Fruit fly (Drosophila melanogaster) whole organism, embryonic: ENCODE measurements around the gene CG4914.

Experiments
- Ada2b ChIP-seq: fragments of 200-800 bp; sonication (Bioruptor generic); IDR thresholded peaks from 2 replicates; pipeline ENCODE4 v1.3.6; 2022; ENCODE audit warnings: missing biosample characterization, missing genetic modification characterization
- Blimp-1 ChIP-seq: fragments of 200-800 bp; sonication (Bioruptor generic); optimal IDR thresholded peaks from 3 replicates; lab custom pipeline; 2018; ENCODE audit warnings: missing biosample characterization, missing genetic modification characterization, mild to moderate bottlenecking, moderate library complexity, missing genetic modification reagents
- C15 ChIP-seq: fragments of 200-800 bp; sonication (Bioruptor generic); IDR thresholded peaks from 3 replicates; pipeline ENCODE4 v1.3.6; 2022; ENCODE audit warnings: missing biosample characterization, missing genetic modification characterization
- CG11247 ChIP-seq: fragments of 200-800 bp; sonication (Bioruptor generic); IDR thresholded peaks from 2 replicates; pipeline ENCODE4 v1.3.6; 2022; ENCODE audit warnings: missing biosample characterization, missing genetic modification characterization
- CG11695 ChIP-seq: fragments of 200-800 bp; sonication (Bioruptor generic); IDR thresholded peaks from 3 replicates; pipeline ENCODE4 v1.3.6; 2022; ENCODE audit warnings: missing biosample characterization, missing genetic modification characterization
- CG12659 ChIP-seq: fragments of 200-800 bp; sonication (Bioruptor generic); optimal IDR thresholded peaks from 3 replicates; lab custom pipeline; 2017; ENCODE audit warnings: mild to moderate bottlenecking, missing biosample characterization, missing genetic modification reagents, missing genetic modification characterization
- CG13123 ChIP-seq: fragments of 200-800 bp; sonication (Bioruptor generic); optimal IDR thresholded peaks from 2 replicates; lab custom pipeline; 2016; ENCODE audit warnings: missing biosample characterization, missing genetic modification characterization
- CG13296 ChIP-seq: fragments of 200-800 bp; sonication (Bioruptor generic); optimal IDR thresholded peaks from 3 replicates; lab custom pipeline; 2018; ENCODE audit warnings: missing biosample characterization, mild to moderate bottlenecking, missing genetic modification characterization
- CG16815 ChIP-seq: fragments of 200-800 bp; sonication (Bioruptor generic); optimal IDR thresholded peaks from 3 replicates; lab custom pipeline; 2017; ENCODE audit warnings: missing biosample characterization, mild to moderate bottlenecking, missing genetic modification characterization
- CG17385 ChIP-seq: fragments of 200-800 bp; sonication (Bioruptor generic); optimal IDR thresholded peaks from 3 replicates; lab custom pipeline; 2018; ENCODE audit warnings: missing biosample characterization, mild to moderate bottlenecking, missing genetic modification characterization
- CG2129 ChIP-seq: fragments of 200-800 bp; sonication (Bioruptor generic); IDR thresholded peaks from 2 replicates; pipeline ENCODE4 v1.3.6; 2022; ENCODE audit warnings: missing biosample characterization, missing genetic modification characterization; ENCODE audit not compliant: partially characterized antibody
- CG3065 ChIP-seq: fragments of 200-800 bp; sonication (Bioruptor generic); optimal IDR thresholded peaks from 2 replicates; lab custom pipeline; 2016; ENCODE audit warnings: missing biosample characterization, missing genetic modification characterization
- CG42726 ChIP-seq: fragments of 200-800 bp; sonication (Bioruptor generic); IDR thresholded peaks from 2 replicates; pipeline ENCODE4 v1.3.6; 2022; ENCODE audit warnings: missing biosample characterization, missing genetic modification characterization; ENCODE audit not compliant: partially characterized antibody
- CG4360 ChIP-seq: fragments of 200-800 bp; sonication (Bioruptor generic); IDR thresholded peaks from 2 replicates; pipeline ENCODE4 v1.3.6; 2022; ENCODE audit warnings: missing biosample characterization, missing genetic modification characterization
- CG4730 ChIP-seq: fragments of 200-800 bp; sonication (Bioruptor generic); IDR thresholded peaks from 2 replicates; pipeline ENCODE4 v1.3.6; 2022; ENCODE audit warnings: missing biosample characterization, missing genetic modification characterization
- CG5245 ChIP-seq: fragments of 200-800 bp; sonication (Bioruptor generic); optimal IDR thresholded peaks from 3 replicates; lab custom pipeline; 2016; ENCODE audit warnings: missing biosample characterization, missing genetic modification characterization
- CG6272 ChIP-seq: fragments of 200-800 bp; sonication (Bioruptor generic); IDR thresholded peaks from 2 replicates; pipeline ENCODE4 v1.3.6; 2022; ENCODE audit warnings: missing biosample characterization, missing genetic modification characterization
- CG6689 ChIP-seq: fragments of 200-800 bp; sonication (Bioruptor generic); IDR thresholded peaks from 2 replicates; pipeline ENCODE4 v1.3.6; 2022; ENCODE audit warnings: missing biosample characterization, missing genetic modification characterization
- CG8290 ChIP-seq, 3 experiments: fragments of 200-800 bp; sonication (Bioruptor generic); optimal IDR thresholded peaks; 2 replicates each; lab custom pipeline; 2016 to 2019; ENCODE audit warnings: missing biosample characterization in 3 of 3, missing genetic modification characterization in 3 of 3, mild to moderate bottlenecking in 2 of 3, moderate library complexity in 1 of 3
- CHES-1-like ChIP-seq: fragments of 200-800 bp; sonication (Bioruptor generic); optimal IDR thresholded peaks from 2 replicates; lab custom pipeline; 2016; ENCODE audit warnings: missing biosample characterization, missing genetic modification characterization
- Elba2 ChIP-seq: fragments of 200-800 bp; sonication (Bioruptor generic); optimal IDR thresholded peaks from 3 replicates; lab custom pipeline; 2016; ENCODE audit warnings: missing biosample characterization, missing genetic modification characterization
- Fer2 ChIP-seq: fragments of 200-800 bp; sonication (Bioruptor generic); optimal IDR thresholded peaks from 2 replicates; lab custom pipeline; 2018; ENCODE audit warnings: missing biosample characterization, mild to moderate bottlenecking, missing genetic modification characterization, moderate library complexity
- Gsc ChIP-seq: fragments of 200-800 bp; sonication (Bioruptor generic); IDR thresholded peaks from 2 replicates; pipeline ENCODE4 v1.3.6; 2022; ENCODE audit warnings: missing biosample characterization, missing genetic modification characterization
- H2.0 ChIP-seq: fragments of 200-800 bp; sonication (Bioruptor generic); IDR thresholded peaks from 2 replicates; pipeline ENCODE4 v1.3.6; 2022; ENCODE audit warnings: missing biosample characterization, missing genetic modification characterization
- HHEX ChIP-seq: fragments of 200-800 bp; sonication (Bioruptor generic); optimal IDR thresholded peaks from 3 replicates; lab custom pipeline; 2017; ENCODE audit warnings: missing biosample characterization, mild to moderate bottlenecking, missing genetic modification characterization, missing genetic modification reagents
- Hey ChIP-seq: fragments of 200-800 bp; sonication (Bioruptor generic); optimal IDR thresholded peaks from 3 replicates; lab custom pipeline; 2018; ENCODE audit warnings: missing biosample characterization, mild to moderate bottlenecking, missing genetic modification characterization
- Hr39 ChIP-seq: fragments of >200 bp; optimal IDR thresholded peaks from 2 replicates; lab custom pipeline; 2017
- Kr ChIP-seq: fragments of 200-800 bp; sonication (Bioruptor generic); optimal IDR thresholded peaks from 2 replicates; lab custom pipeline; 2017; ENCODE audit warnings: missing biosample characterization, mild to moderate bottlenecking, missing genetic modification characterization
- PHDP ChIP-seq: fragments of 200-800 bp; sonication (Bioruptor generic); optimal IDR thresholded peaks from 3 replicates; lab custom pipeline; 2018; ENCODE audit warnings: missing biosample characterization, mild to moderate bottlenecking, missing genetic modification characterization, moderate library complexity
- Rfx ChIP-seq: fragments of 200-800 bp; sonication (Bioruptor generic); IDR thresholded peaks from 2 replicates; pipeline ENCODE4 v1.3.6; 2022; ENCODE audit warnings: missing biosample characterization, missing genetic modification characterization
- Spps ChIP-seq: fragments of 200-800 bp; sonication (Bioruptor generic); optimal IDR thresholded peaks from 2 replicates; lab custom pipeline; 2018; ENCODE audit warnings: missing biosample characterization, mild to moderate bottlenecking, missing genetic modification characterization
- ase ChIP-seq: fragments of 200-800 bp; sonication (Bioruptor generic); IDR thresholded peaks from 3 replicates; pipeline ENCODE4 v1.3.6; 2022; ENCODE audit warnings: missing biosample characterization, missing genetic modification characterization
- az2 ChIP-seq: fragments of 200-800 bp; sonication (Bioruptor generic); optimal IDR thresholded peaks from 3 replicates; lab custom pipeline; 2016; ENCODE audit warnings: missing biosample characterization, missing genetic modification characterization
- chif ChIP-seq, 2 experiments: fragments of 200-800 bp; sonication (Bioruptor generic); optimal IDR thresholded peaks; 3 replicates each; lab custom pipeline; 2016; ENCODE audit warnings: missing biosample characterization in 2 of 2, missing genetic modification characterization in 2 of 2
- chm ChIP-seq: fragments of 200-800 bp; sonication (Bioruptor generic); IDR thresholded peaks from 2 replicates; pipeline ENCODE4 v1.3.6; 2022; ENCODE audit warnings: missing biosample characterization, missing genetic modification characterization
- ci ChIP-seq: fragments of 200-800 bp; sonication (Bioruptor generic); IDR thresholded peaks from 3 replicates; pipeline ENCODE4 v1.3.6; 2022; ENCODE audit warnings: missing biosample characterization, missing genetic modification characterization
- corto ChIP-seq: fragments of 200-800 bp; sonication (Bioruptor generic); optimal IDR thresholded peaks from 2 replicates; lab custom pipeline; 2016; ENCODE audit warnings: missing biosample characterization, mild to moderate bottlenecking, missing genetic modification characterization, moderate library complexity
- crc ChIP-seq: fragments of 200-800 bp; sonication (Bioruptor generic); optimal IDR thresholded peaks from 2 replicates; lab custom pipeline; 2016; ENCODE audit warnings: missing biosample characterization, missing genetic modification characterization
- fu2 ChIP-seq: fragments of 200-800 bp; sonication (Bioruptor generic); optimal IDR thresholded peaks from 2 replicates; lab custom pipeline; 2016; ENCODE audit warnings: missing biosample characterization, missing genetic modification characterization
- gce ChIP-seq: fragments of 200-800 bp; sonication (Bioruptor generic); IDR thresholded peaks from 3 replicates; pipeline ENCODE4 v1.3.6; 2022; ENCODE audit warnings: missing biosample characterization, missing genetic modification characterization
- hkb ChIP-seq, 2 experiments: fragments of 200-800 bp in 1 of 2; fragments of >200 bp in 1 of 2; sonication (Bioruptor generic) in 1 of 2; IDR thresholded peaks in 1 of 2; optimal IDR thresholded peaks in 1 of 2; 2 replicates each; pipeline versions ENCODE4 v1.3.6 to Lab custom; 2017 to 2022; ENCODE audit warnings: missing biosample characterization in 1 of 2, missing genetic modification characterization in 1 of 2
- inv ChIP-seq: fragments of 200-800 bp; sonication (Bioruptor generic); IDR thresholded peaks from 2 replicates; pipeline ENCODE4 v1.3.6; 2022; ENCODE audit warnings: missing biosample characterization, missing genetic modification characterization; ENCODE audit not compliant: partially characterized antibody
- mld ChIP-seq: fragments of 200-800 bp; sonication (Bioruptor generic); IDR thresholded peaks from 3 replicates; pipeline ENCODE4 v1.3.6; 2022; ENCODE audit warnings: missing biosample characterization, missing genetic modification characterization; ENCODE audit not compliant: partially characterized antibody
- pb ChIP-seq: fragments of 200-800 bp; sonication (Bioruptor generic); optimal IDR thresholded peaks from 3 replicates; lab custom pipeline; 2016; ENCODE audit warnings: missing biosample characterization, missing genetic modification characterization
- row ChIP-seq: fragments of 200-800 bp; sonication (Bioruptor generic); IDR thresholded peaks from 3 replicates; pipeline ENCODE4 v1.3.6; 2022; ENCODE audit warnings: missing biosample characterization, missing genetic modification characterization
- ssp ChIP-seq: fragments of 200-800 bp; sonication (Bioruptor generic); IDR thresholded peaks from 2 replicates; pipeline ENCODE4 v1.3.6; 2022; ENCODE audit warnings: missing biosample characterization, missing genetic modification characterization
- unpg ChIP-seq: fragments of 200-800 bp; sonication (Bioruptor generic); optimal IDR thresholded peaks from 3 replicates; lab custom pipeline; 2018; ENCODE audit warnings: missing biosample characterization, mild to moderate bottlenecking, missing genetic modification characterization, moderate library complexity
- yki ChIP-seq: fragments of >200 bp; optimal IDR thresholded peaks from 3 replicates; lab custom pipeline; 2018

Gene CG4914

dm6 chr3L:14634019-14634772 lies 43.8 kb downstream of the CG4914 start (continued):
- TF ChIP-seq HHEX = peak; percentile 4
- peak; percentile 34 for TF ChIP-seq unpg (GFP tag; lab: Kevin White, UChicago)
- peak; percentile 21 for TF ChIP-seq pb (GFP tag; lab: Kevin White, UChicago)
- TF ChIP-seq CG17385 (GFP tag; lab: Kevin White, UChicago) = no peak
- peak; percentile 29; the same call in 1 of the 3 replicates for TF ChIP-seq ase (GFP tag; lab: Robert Waterston, UW)
- TF ChIP-seq gce (GFP tag; lab: Robert Waterston, UW) = no peak
- peak; percentile 24 for TF ChIP-seq yki (lab: Kevin White, UChicago)
- TF ChIP-seq fu2 (GFP tag; lab: Kevin White, UChicago) = no peak
- TF ChIP-seq CG6689 (GFP tag; lab: Robert Waterston, UW) = 0 out of 2 replicates have a peak, but pooled peaks have one; percentile 21
- TF ChIP-seq PHDP = peak; percentile 30
- TF ChIP-seq Blimp-1 (GFP tag; lab: Kevin White, UChicago) = peak; percentile 33
- TF ChIP-seq row (GFP tag; lab: Robert Waterston, UW) = peak; percentile 56; the same call in 2 of the 3 replicates
- TF ChIP-seq CG11695 (GFP tag; lab: Robert Waterston, UW) = peak; percentile 42; the same call in 1 of the 3 replicates
- TF ChIP-seq az2 = peak; percentile 23
- TF ChIP-seq Ada2b = peak; percentile 50; the same call in 1 of the 2 replicates
- TF ChIP-seq CG8290 (GFP tag; optimal IDR thresholded peaks at IDR 0.05; lab: Kevin White, UChicago) = no peak
- peak in 1 of 2 experiments; percentile 2 for TF ChIP-seq CG8290 (tag; optimal IDR thresholded peaks at IDR 0.05; lab: Kevin White, UChicago)
- TF ChIP-seq hkb (optimal IDR thresholded peaks at IDR 0.05; lab: Kevin White, UChicago) = no peak
- 0 out of 2 replicates have a peak, but pooled peaks have one; percentile 27 for TF ChIP-seq hkb (GFP tag; IDR thresholded peaks at IDR 0.05; lab: Robert Waterston, UW)
- TF ChIP-seq chif (GFP tag; optimal IDR thresholded peaks at IDR 0.05; lab: Kevin White, UChicago) = peak in 1 of 2 experiments; percentile 55

dm6 chr3L:14632908-14633307 lies 45.0 kb downstream of the CG4914 start:
- TF ChIP-seq CG6272 (no peak), crc (GFP tag; lab: Kevin White, UChicago) (no peak), CG4360 (GFP tag; lab: Robert Waterston, UW) (peak; percentile 77), CG2129 (GFP tag; lab: Robert Waterston, UW) (no peak), Hey (no peak), CG4730 (GFP tag; lab: Robert Waterston, UW) (no peak), CG11247 (GFP tag; lab: Robert Waterston, UW) (no peak), H2.0 (GFP tag; lab: Robert Waterston, UW) (0 out of 2 replicates have a peak, but pooled peaks have one; percentile 11), CG42726 (GFP tag; lab: Robert Waterston, UW) (peak; percentile 40; the same call in 1 of the 2 replicates), CG16815 (no peak), mld (GFP tag; lab: Robert Waterston, UW) (0 out of 3 replicates have a peak, but pooled peaks have one; percentile 35), CG12659 (GFP tag; lab: Kevin White, UChicago) (no peak), ssp (GFP tag; lab: Robert Waterston, UW) (no peak), CG13296 (GFP tag; lab: Kevin White, UChicago) (no peak), Spps (tag; lab: Kevin White, UChicago) (no peak), CG5245 (GFP tag; lab: Kevin White, UChicago) (no peak), Gsc (GFP tag; lab: Robert Waterston, UW) (no peak), Hr39 (peak; percentile 55), Elba2 (GFP tag; lab: Kevin White, UChicago) (no peak), CG3065 (GFP tag; lab: Kevin White, UChicago) (peak; percentile 12), Kr (GFP tag; lab: Kevin White, UChicago) (peak; percentile 23), ci (0 out of 3 replicates have a peak, but pooled peaks have one; percentile 22), corto (GFP tag; lab: Kevin White, UChicago) (no peak), chm (GFP tag; lab: Robert Waterston, UW) (peak; percentile 42), Rfx (GFP tag; lab: Robert Waterston, UW) (no peak), CG13123 (GFP tag; lab: Kevin White, UChicago) (no peak), C15 (GFP tag; lab: Robert Waterston, UW) (no peak), CHES-1-like (GFP tag; lab: Kevin White, UChicago) (no peak), inv (GFP tag; lab: Robert Waterston, UW) (no peak), Fer2 (tag; lab: Kevin White, UChicago) (no peak)
